Worm (Caenorhabditis elegans): ENCODE results near the gene mrps-11.

DNA sequence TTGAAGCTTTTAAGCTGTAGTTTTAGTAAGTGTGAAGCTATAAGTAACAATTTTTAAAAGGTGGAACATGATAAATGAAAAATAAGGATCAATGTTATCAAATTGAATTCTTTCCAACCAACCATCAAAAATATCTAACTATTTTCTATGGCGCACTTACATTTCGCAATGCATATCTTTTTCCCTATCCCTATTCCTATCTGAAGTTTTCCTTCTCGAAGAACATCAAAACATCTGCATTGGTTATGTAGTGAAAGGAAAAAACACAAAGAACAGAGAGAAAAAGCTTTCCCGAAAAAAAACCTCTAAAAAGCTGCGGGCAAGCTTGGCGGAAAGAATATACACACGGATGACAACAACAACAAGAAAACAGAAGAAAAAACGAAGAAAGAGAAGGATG is 33.8 kb downstream of the mrps-11 start:
- TF ChIP-seq fkh-10 (GFP tag; optimal IDR thresholded peaks at IDR 0.05) (no peak), nhr-71 (tag; optimal IDR thresholded peaks at IDR 0.05) (no peak)

Data from whole organism, L1 larva.